Fruit fly (Drosophila melanogaster) whole organism, embryonic: ENCODE measurements around the gene Vti1a.

Source experiments
- Abd-B ChIP-seq: fragments of 200-800 bp; sonication (Bioruptor generic); optimal IDR thresholded peaks from 2 replicates; lab custom pipeline; 2018; ENCODE audit warnings: missing biosample characterization, mild to moderate bottlenecking, missing genetic modification characterization, moderate library complexity
- B-H2 ChIP-seq: fragments of 200-800 bp; sonication (Bioruptor generic); optimal IDR thresholded peaks from 2 replicates; lab custom pipeline; 2018; ENCODE audit warnings: missing biosample characterization, mild to moderate bottlenecking, missing genetic modification characterization
- Bteb2 ChIP-seq: fragments of 200-800 bp; sonication (Bioruptor generic); optimal IDR thresholded peaks from 2 replicates; lab custom pipeline; 2016; ENCODE audit warnings: missing biosample characterization, missing genetic modification characterization
- CG10147 ChIP-seq: fragments of 200-800 bp; sonication (Bioruptor generic); optimal IDR thresholded peaks from 2 replicates; lab custom pipeline; 2019; ENCODE audit warnings: missing biosample characterization, mild to moderate bottlenecking, missing genetic modification characterization, moderate library complexity
- CG17829 ChIP-seq: fragments of 200-800 bp; optimal IDR thresholded peaks from 2 replicates; lab custom pipeline; 2019; ENCODE audit warnings: missing biosample characterization, mild to moderate bottlenecking, missing genetic modification characterization, moderate library complexity
- CG2199 ChIP-seq: fragments of 200-800 bp; sonication (Bioruptor generic); IDR thresholded peaks from 3 replicates; pipeline ENCODE4 v1.3.6; 2022; ENCODE audit warnings: missing biosample characterization, missing genetic modification characterization
- CG30020 ChIP-seq: fragments of 200-800 bp; optimal IDR thresholded peaks from 2 replicates; lab custom pipeline; 2019; ENCODE audit warnings: missing biosample characterization, mild to moderate bottlenecking, missing genetic modification characterization, moderate library complexity
- CG30431 ChIP-seq: fragments of 200-800 bp; sonication (Bioruptor generic); optimal IDR thresholded peaks from 2 replicates; lab custom pipeline; 2017; ENCODE audit warnings: missing biosample characterization, missing genetic modification characterization
- CG31365 ChIP-seq: fragments of 200-800 bp; sonication (Bioruptor generic); optimal IDR thresholded peaks from 2 replicates; lab custom pipeline; 2018; ENCODE audit warnings: missing biosample characterization, mild to moderate bottlenecking, missing genetic modification characterization
- CG32767 ChIP-seq: fragments of 200-800 bp; sonication (Bioruptor generic); IDR thresholded peaks from 2 replicates; pipeline ENCODE4 v1.3.6; 2022; ENCODE audit warnings: missing biosample characterization, missing genetic modification characterization
- CG4730 ChIP-seq: fragments of 200-800 bp; sonication (Bioruptor generic); IDR thresholded peaks from 2 replicates; pipeline ENCODE4 v1.3.6; 2022; ENCODE audit warnings: missing biosample characterization, missing genetic modification characterization
- CG5953 ChIP-seq: fragments of 200-800 bp; sonication (Bioruptor generic); IDR thresholded peaks from 2 replicates; pipeline ENCODE4 v1.3.6; 2022; ENCODE audit warnings: missing biosample characterization, missing genetic modification characterization
- CG6854 ChIP-seq: fragments of 200-800 bp; sonication (Bioruptor generic); optimal IDR thresholded peaks from 3 replicates; lab custom pipeline; 2017; ENCODE audit warnings: missing biosample characterization, mild to moderate bottlenecking, missing genetic modification characterization
- CG7839 ChIP-seq: fragments of 200-800 bp; sonication (Bioruptor generic); optimal IDR thresholded peaks from 3 replicates; lab custom pipeline; 2018; ENCODE audit warnings: missing biosample characterization, mild to moderate bottlenecking, missing genetic modification characterization, moderate library complexity
- CG8924 ChIP-seq: fragments of 200-800 bp; optimal IDR thresholded peaks from 3 replicates; lab custom pipeline; 2019; ENCODE audit warnings: missing biosample characterization, mild to moderate bottlenecking, missing genetic modification characterization, moderate library complexity
- CrebB ChIP-seq: fragments of 200-800 bp; sonication (Bioruptor generic); optimal IDR thresholded peaks from 3 replicates; lab custom pipeline; 2018; ENCODE audit warnings: missing biosample characterization, mild to moderate bottlenecking, missing genetic modification characterization
- Doc2 ChIP-seq: fragments of 200-800 bp; sonication (Bioruptor generic); IDR thresholded peaks from 2 replicates; pipeline ENCODE4 v1.3.6; 2022; ENCODE audit warnings: missing biosample characterization, missing genetic modification characterization
- Elba2 ChIP-seq: fragments of 200-800 bp; sonication (Bioruptor generic); optimal IDR thresholded peaks from 3 replicates; lab custom pipeline; 2016; ENCODE audit warnings: missing biosample characterization, missing genetic modification characterization
- Ets65A ChIP-seq: fragments of 200-800 bp; sonication (Bioruptor generic); peaks from one replicate; lab custom pipeline; 2016; ENCODE audit warnings: missing biosample characterization, missing genetic modification characterization
- Hmx ChIP-seq: fragments of 200-800 bp; sonication (Bioruptor generic); optimal IDR thresholded peaks from 2 replicates; lab custom pipeline; 2016; ENCODE audit warnings: missing biosample characterization, missing genetic modification characterization
- NK7.1 ChIP-seq: fragments of 200-800 bp; sonication (Bioruptor generic); optimal IDR thresholded peaks from 3 replicates; lab custom pipeline; 2016; ENCODE audit warnings: missing biosample characterization, missing genetic modification characterization
- Oli ChIP-seq: fragments of 200-800 bp; sonication (Bioruptor generic); optimal IDR thresholded peaks from 2 replicates; lab custom pipeline; 2018; ENCODE audit warnings: missing biosample characterization, mild to moderate bottlenecking, missing genetic modification characterization, moderate library complexity
- Spps ChIP-seq: fragments of 200-800 bp; sonication (Bioruptor generic); optimal IDR thresholded peaks from 2 replicates; lab custom pipeline; 2018; ENCODE audit warnings: missing biosample characterization, mild to moderate bottlenecking, missing genetic modification characterization
- Xbp1 ChIP-seq: fragments of 200-800 bp; sonication (Bioruptor generic); optimal IDR thresholded peaks from 3 replicates; lab custom pipeline; 2016; ENCODE audit warnings: missing biosample characterization, mild to moderate bottlenecking, missing genetic modification characterization
- YL-1 ChIP-seq: fragments of 200-800 bp; sonication (Bioruptor generic); optimal IDR thresholded peaks from 3 replicates; lab custom pipeline; 2017; ENCODE audit warnings: missing biosample characterization, mild to moderate bottlenecking, missing genetic modification characterization
- al ChIP-seq: fragments of 200-800 bp; sonication (Bioruptor generic); IDR thresholded peaks from 2 replicates; pipeline ENCODE4 v1.3.6; 2022; ENCODE audit warnings: missing biosample characterization, missing genetic modification characterization
- ato ChIP-seq: fragments of 200-800 bp; sonication (Bioruptor generic); IDR thresholded peaks from 2 replicates; pipeline ENCODE4 v1.3.6; 2022; ENCODE audit warnings: missing biosample characterization, missing genetic modification characterization; ENCODE audit not compliant: partially characterized antibody
- chm ChIP-seq: fragments of 200-800 bp; sonication (Bioruptor generic); IDR thresholded peaks from 2 replicates; pipeline ENCODE4 v1.3.6; 2022; ENCODE audit warnings: missing biosample characterization, missing genetic modification characterization
- crol ChIP-seq: fragments of 200-800 bp; sonication (Bioruptor generic); IDR thresholded peaks from 2 replicates; pipeline ENCODE4 v1.3.6; 2022; ENCODE audit warnings: missing biosample characterization, missing genetic modification characterization
- dmrt11E ChIP-seq: fragments of 200-800 bp; sonication (Bioruptor generic); optimal IDR thresholded peaks from 3 replicates; lab custom pipeline; 2018; ENCODE audit warnings: missing biosample characterization, mild to moderate bottlenecking, missing genetic modification characterization, moderate library complexity
- emc ChIP-seq: fragments of 200-800 bp; sonication (Bioruptor generic); optimal IDR thresholded peaks from 2 replicates; lab custom pipeline; 2016; ENCODE audit warnings: missing biosample characterization, missing genetic modification characterization
- esg ChIP-seq: fragments of 200-800 bp; sonication (Bioruptor generic); conservative IDR thresholded peaks from 2 replicates; pipeline ENCODE4 v1.3.6; 2022; ENCODE audit warnings: missing biosample characterization, missing genetic modification characterization
- eve ChIP-seq, 2 experiments: fragments of >200 bp; optimal IDR thresholded peaks; 2 replicates each; lab custom pipeline; 2017; ENCODE audit warnings: missing biosample characterization in 2 of 2, missing genetic modification characterization in 2 of 2
- fd64A ChIP-seq: fragments of 200-800 bp; sonication (Bioruptor generic); optimal IDR thresholded peaks from 3 replicates; lab custom pipeline; 2018; ENCODE audit warnings: missing biosample characterization, mild to moderate bottlenecking, missing genetic modification characterization
- inv ChIP-seq: fragments of 200-800 bp; sonication (Bioruptor generic); IDR thresholded peaks from 2 replicates; pipeline ENCODE4 v1.3.6; 2022; ENCODE audit warnings: missing biosample characterization, missing genetic modification characterization; ENCODE audit not compliant: partially characterized antibody
- lab ChIP-seq: fragments of 200-800 bp; sonication (Bioruptor generic); optimal IDR thresholded peaks from 3 replicates; lab custom pipeline; 2017; ENCODE audit warnings: missing biosample characterization, missing genetic modification characterization, mild to moderate bottlenecking, moderate library complexity, missing genetic modification reagents
- lmd ChIP-seq: fragments of 200-800 bp; sonication (Bioruptor generic); IDR thresholded peaks from 2 replicates; pipeline ENCODE4 v1.3.6; 2022; ENCODE audit warnings: missing biosample characterization, missing genetic modification characterization
- luna ChIP-seq: fragments of 200-800 bp; sonication (Bioruptor generic); optimal IDR thresholded peaks from 2 replicates; lab custom pipeline; 2016; ENCODE audit warnings: missing biosample characterization, missing genetic modification characterization
- oc ChIP-seq: fragments of 200-800 bp; sonication (Bioruptor generic); optimal IDR thresholded peaks from 2 replicates; lab custom pipeline; 2018; ENCODE audit warnings: missing biosample characterization, mild to moderate bottlenecking, missing genetic modification characterization, moderate library complexity
- sd ChIP-seq: fragments of 200-800 bp; sonication (Bioruptor generic); optimal IDR thresholded peaks from 3 replicates; lab custom pipeline; 2018; ENCODE audit warnings: missing biosample characterization, mild to moderate bottlenecking, missing genetic modification characterization, moderate library complexity
- sens-2 ChIP-seq: fragments of 200-800 bp; sonication (Bioruptor generic); IDR thresholded peaks from 2 replicates; pipeline ENCODE4 v1.3.6; 2022; ENCODE audit warnings: missing biosample characterization, missing genetic modification characterization
- sim ChIP-seq: fragments of 200-800 bp; sonication (Bioruptor generic); IDR thresholded peaks from 2 replicates; pipeline ENCODE4 v1.3.6; 2022; ENCODE audit warnings: missing biosample characterization, missing genetic modification characterization
- sna ChIP-seq: fragments of 200-800 bp; sonication (Bioruptor generic); IDR thresholded peaks from 2 replicates; pipeline ENCODE4 v1.3.6; 2022; ENCODE audit warnings: missing biosample characterization, missing genetic modification characterization; ENCODE audit not compliant: partially characterized antibody
- vnd ChIP-seq: fragments of 200-800 bp; sonication (Bioruptor generic); IDR thresholded peaks from 3 replicates; pipeline ENCODE4 v1.3.6; 2022; ENCODE audit warnings: missing biosample characterization, missing genetic modification characterization; ENCODE audit not compliant: partially characterized antibody
- zf30C ChIP-seq: fragments of 200-800 bp; sonication (Bioruptor generic); optimal IDR thresholded peaks from 3 replicates; lab custom pipeline; 2018; ENCODE audit warnings: missing biosample characterization, mild to moderate bottlenecking, missing genetic modification characterization

Gene Vti1a

dm6 chr3L:739357-740130 is 46.8 kb upstream of the Vti1a start (continued):
- TF ChIP-seq Abd-B (GFP tag; lab: Kevin White, UChicago) = no peak

- TF ChIP-seq sd (tag; lab: Kevin White, UChicago) = peak; percentile 68
- TF ChIP-seq NK7.1 (GFP tag; lab: Kevin White, UChicago) = peak; percentile 28
- no peak for TF ChIP-seq emc (GFP tag; lab: Kevin White, UChicago)
- peak; percentile 95 for TF ChIP-seq lab (GFP tag; lab: Kevin White, UChicago)
- TF ChIP-seq Ets65A = peak; percentile 93
- peak; percentile 94 for TF ChIP-seq dmrt11E (tag; lab: Kevin White, UChicago)
- no peak for TF ChIP-seq ato (GFP tag; lab: Robert Waterston, UW)
- peak; percentile 93 for TF ChIP-seq sim (GFP tag; lab: Robert Waterston, UW)
- TF ChIP-seq CG32767 (GFP tag; lab: Robert Waterston, UW) = peak; percentile 88
- TF ChIP-seq CrebB (tag; lab: Kevin White, UChicago) = peak; percentile 71
- TF ChIP-seq Hmx (GFP tag; lab: Kevin White, UChicago) = peak; percentile 16
- no peak for TF ChIP-seq eve (GFP tag; optimal IDR thresholded peaks at IDR 0.05; lab: Kevin White, UChicago)
- TF ChIP-seq sna = no peak
- TF ChIP-seq CG31365 (tag; lab: Kevin White, UChicago) = no peak
- peak; percentile 83 for TF ChIP-seq CG2199 (GFP tag; lab: Robert Waterston, UW)
- TF ChIP-seq inv (GFP tag; lab: Robert Waterston, UW) = no peak
- TF ChIP-seq luna (GFP tag; lab: Kevin White, UChicago) = no peak
- TF ChIP-seq zf30C (GFP tag; lab: Kevin White, UChicago) = peak; percentile 87
- TF ChIP-seq esg (GFP tag; lab: Robert Waterston, UW) = peak; percentile 87
- peak; percentile 90 for TF ChIP-seq lmd
- peak; percentile 95 for TF ChIP-seq CG8924 (tag; lab: Kevin White, UChicago)
- TF ChIP-seq Spps = peak; percentile 90
- TF ChIP-seq CG7839 (tag; lab: Kevin White, UChicago) = peak; percentile 94
- peak; percentile 52; the same call in 1 of the 2 replicates for TF ChIP-seq Doc2
- peak; percentile 80 for TF ChIP-seq CG30431 (GFP tag; lab: Kevin White, UChicago)
- peak; percentile 44 for TF ChIP-seq Bteb2
- peak; percentile 31; the same call in 1 of the 2 replicates for TF ChIP-seq crol (GFP tag; lab: Robert Waterston, UW)
- TF ChIP-seq YL-1 (GFP tag; lab: Kevin White, UChicago) = peak; percentile 52
- TF ChIP-seq CG30020 (tag; lab: Kevin White, UChicago) = peak; percentile 75
- peak; percentile 91 for TF ChIP-seq oc (tag; lab: Kevin White, UChicago)
- peak; percentile 81 for TF ChIP-seq CG6854 (GFP tag; lab: Kevin White, UChicago)
- TF ChIP-seq CG10147 (GFP tag; lab: Kevin White, UChicago) = peak; percentile 91
- peak; percentile 52 for TF ChIP-seq Elba2 (GFP tag; lab: Kevin White, UChicago)
- TF ChIP-seq Xbp1 (GFP tag; lab: Kevin White, UChicago) = peak; percentile 91
- peak; percentile 92 for TF ChIP-seq Oli (tag; lab: Kevin White, UChicago)
- peak; percentile 82 for TF ChIP-seq fd64A (GFP tag; lab: Kevin White, UChicago)
- TF ChIP-seq CG4730 (GFP tag; lab: Robert Waterston, UW) = peak; percentile 84
- TF ChIP-seq CG17829 = peak; percentile 96
- no peak for TF ChIP-seq vnd (GFP tag; lab: Robert Waterston, UW)
- peak; percentile 86 for TF ChIP-seq CG5953 (GFP tag; lab: Robert Waterston, UW)
- TF ChIP-seq sens-2 = peak; percentile 89
- TF ChIP-seq al (GFP tag; lab: Robert Waterston, UW) = peak; percentile 76
- peak; percentile 80 for TF ChIP-seq chm (GFP tag; lab: Robert Waterston, UW)
- peak; percentile 46 for TF ChIP-seq B-H2 (GFP tag; lab: Kevin White, UChicago)
Observed at dm6 chr3L:738523-739356, 46.0 kb upstream of the Vti1a start.
